Fruit fly (Drosophila melanogaster) whole organism, embryonic: ENCODE measurements around the gene CG34408.

Experiments used
- Atf6 ChIP-seq: fragments of 200-800 bp; sonication (Bioruptor generic); IDR thresholded peaks from 2 replicates; pipeline ENCODE4 v1.3.6; 2022; ENCODE audit warnings: missing biosample characterization, missing genetic modification characterization
- B-H1 ChIP-seq: fragments of 200-800 bp; sonication (Bioruptor generic); IDR thresholded peaks from 3 replicates; pipeline ENCODE4 v1.3.6; 2022; ENCODE audit warnings: missing biosample characterization, missing genetic modification characterization
- CG11695 ChIP-seq: fragments of 200-800 bp; sonication (Bioruptor generic); IDR thresholded peaks from 3 replicates; pipeline ENCODE4 v1.3.6; 2022; ENCODE audit warnings: missing biosample characterization, missing genetic modification characterization
- CG12236 ChIP-seq: fragments of 200-800 bp; sonication (Bioruptor generic); optimal IDR thresholded peaks from 2 replicates; lab custom pipeline; 2016; ENCODE audit warnings: missing biosample characterization, missing genetic modification characterization
- CG13296 ChIP-seq: fragments of 200-800 bp; sonication (Bioruptor generic); optimal IDR thresholded peaks from 3 replicates; lab custom pipeline; 2018; ENCODE audit warnings: missing biosample characterization, mild to moderate bottlenecking, missing genetic modification characterization
- CG15269 ChIP-seq: fragments of 200-800 bp; sonication (Bioruptor generic); optimal IDR thresholded peaks from 2 replicates; lab custom pipeline; 2018; ENCODE audit warnings: missing biosample characterization, mild to moderate bottlenecking, missing genetic modification characterization, moderate library complexity
- CG1647 ChIP-seq: fragments of 200-800 bp; sonication (Bioruptor generic); optimal IDR thresholded peaks from 3 replicates; lab custom pipeline; 2016; ENCODE audit warnings: missing biosample characterization, missing genetic modification characterization
- CG17361 ChIP-seq: fragments of 200-800 bp; sonication (Bioruptor generic); IDR thresholded peaks from 3 replicates; pipeline ENCODE4 v1.3.6; 2022; ENCODE audit warnings: missing biosample characterization, missing genetic modification characterization
- CG18262 ChIP-seq: fragments of 200-800 bp; optimal IDR thresholded peaks from 3 replicates; lab custom pipeline; 2019; ENCODE audit warnings: missing biosample characterization, mild to moderate bottlenecking, missing genetic modification characterization, moderate library complexity
- CG18599 ChIP-seq: fragments of 200-800 bp; sonication (Bioruptor generic); optimal IDR thresholded peaks from 3 replicates; lab custom pipeline; 2017; ENCODE audit warnings: missing biosample characterization, missing genetic modification characterization, mild to moderate bottlenecking, moderate library complexity, missing genetic modification reagents
- CG2120 ChIP-seq: fragments of 200-800 bp; sonication (Bioruptor generic); optimal IDR thresholded peaks from 3 replicates; lab custom pipeline; 2016; ENCODE audit warnings: missing biosample characterization, missing genetic modification characterization
- CG30431 ChIP-seq: fragments of 200-800 bp; sonication (Bioruptor generic); optimal IDR thresholded peaks from 2 replicates; lab custom pipeline; 2017; ENCODE audit warnings: missing biosample characterization, missing genetic modification characterization
- CG34376 ChIP-seq: fragments of 200-800 bp; sonication (Bioruptor generic); optimal IDR thresholded peaks from 2 replicates; lab custom pipeline; 2018; ENCODE audit warnings: missing biosample characterization, mild to moderate bottlenecking, missing genetic modification characterization
- CG3995 ChIP-seq: fragments of 200-800 bp; sonication (Bioruptor generic); optimal IDR thresholded peaks from 3 replicates; lab custom pipeline; 2016; ENCODE audit warnings: missing biosample characterization, missing genetic modification characterization
- CG4404 ChIP-seq: fragments of 200-800 bp; sonication (Bioruptor generic); IDR thresholded peaks from 2 replicates; pipeline ENCODE4 v1.3.6; 2022; ENCODE audit warnings: missing biosample characterization, missing genetic modification characterization
- CG4707 ChIP-seq: fragments of 200-800 bp; sonication (Bioruptor generic); optimal IDR thresholded peaks from 2 replicates; lab custom pipeline; 2018; ENCODE audit warnings: missing biosample characterization, mild to moderate bottlenecking, missing genetic modification characterization, moderate library complexity
- CG6175 ChIP-seq: fragments of 200-800 bp; sonication (Bioruptor generic); IDR thresholded peaks from 3 replicates; pipeline ENCODE4 v1.3.6; 2022; ENCODE audit warnings: missing biosample characterization, missing genetic modification characterization
- CG6254 ChIP-seq: fragments of 200-800 bp; sonication (Bioruptor generic); optimal IDR thresholded peaks from 3 replicates; lab custom pipeline; 2017; ENCODE audit warnings: mild to moderate bottlenecking, missing biosample characterization, missing genetic modification reagents, missing genetic modification characterization
- CG6683 ChIP-seq: fragments of 200-800 bp; sonication (Bioruptor generic); optimal IDR thresholded peaks from 2 replicates; lab custom pipeline; 2017; ENCODE audit warnings: missing biosample characterization, mild to moderate bottlenecking, missing genetic modification characterization, missing genetic modification reagents
- CG7786 ChIP-seq: fragments of 200-800 bp; sonication (Bioruptor generic); optimal IDR thresholded peaks from 2 replicates; lab custom pipeline; 2016; ENCODE audit warnings: missing biosample characterization, missing genetic modification characterization
- Chrac-16 ChIP-seq: fragments of 200-800 bp; sonication (Bioruptor generic); optimal IDR thresholded peaks from 3 replicates; lab custom pipeline; 2016; ENCODE audit warnings: missing biosample characterization, missing genetic modification characterization
- Dip3 ChIP-seq: fragments of 200-800 bp; sonication (Bioruptor generic); optimal IDR thresholded peaks from 3 replicates; lab custom pipeline; 2016; ENCODE audit warnings: missing biosample characterization, missing genetic modification characterization
- Dp ChIP-seq: fragments of 200-800 bp; sonication (Bioruptor generic); optimal IDR thresholded peaks from 2 replicates; lab custom pipeline; 2018; ENCODE audit warnings: missing biosample characterization, mild to moderate bottlenecking, missing genetic modification characterization, moderate library complexity
- E2f1 ChIP-seq: fragments of 200-800 bp; sonication (Bioruptor generic); IDR thresholded peaks from 2 replicates; pipeline ENCODE4 v1.3.6; 2022; ENCODE audit warnings: missing biosample characterization, missing genetic modification characterization
- E2f2 ChIP-seq: fragments of 200-800 bp; sonication (Bioruptor generic); IDR thresholded peaks from 2 replicates; pipeline ENCODE4 v1.3.6; 2022; ENCODE audit warnings: missing biosample characterization, missing genetic modification characterization
- Gsc ChIP-seq: fragments of 200-800 bp; sonication (Bioruptor generic); IDR thresholded peaks from 2 replicates; pipeline ENCODE4 v1.3.6; 2022; ENCODE audit warnings: missing biosample characterization, missing genetic modification characterization
- Gug ChIP-seq: fragments of 200-800 bp; sonication (Bioruptor generic); IDR thresholded peaks from 4 replicates; pipeline ENCODE4 v1.3.6; 2022; ENCODE audit warnings: missing biosample characterization, missing genetic modification characterization
- H15 ChIP-seq: fragments of 200-800 bp; sonication (Bioruptor generic); IDR thresholded peaks from 3 replicates; pipeline ENCODE4 v1.3.6; 2022; ENCODE audit warnings: missing biosample characterization, missing genetic modification characterization
- H2.0 ChIP-seq: fragments of 200-800 bp; sonication (Bioruptor generic); IDR thresholded peaks from 2 replicates; pipeline ENCODE4 v1.3.6; 2022; ENCODE audit warnings: missing biosample characterization, missing genetic modification characterization
- MTF-1 ChIP-seq: fragments of 200-800 bp; sonication (Bioruptor generic); optimal IDR thresholded peaks from 2 replicates; lab custom pipeline; 2018; ENCODE audit warnings: missing biosample characterization, mild to moderate bottlenecking, missing genetic modification characterization, borderline replicate concordance
- Max ChIP-seq: fragments of 200-800 bp; sonication (Bioruptor generic); optimal IDR thresholded peaks from 2 replicates; lab custom pipeline; 2016; ENCODE audit warnings: missing biosample characterization, mild to moderate bottlenecking, missing genetic modification characterization
- NC2β ChIP-seq: fragments of 200-800 bp; sonication (Bioruptor generic); optimal IDR thresholded peaks from 2 replicates; lab custom pipeline; 2016; ENCODE audit warnings: missing biosample characterization, missing genetic modification characterization
- Xbp1 ChIP-seq: fragments of 200-800 bp; sonication (Bioruptor generic); optimal IDR thresholded peaks from 3 replicates; lab custom pipeline; 2016; ENCODE audit warnings: missing biosample characterization, mild to moderate bottlenecking, missing genetic modification characterization
- al ChIP-seq: fragments of 200-800 bp; sonication (Bioruptor generic); IDR thresholded peaks from 2 replicates; pipeline ENCODE4 v1.3.6; 2022; ENCODE audit warnings: missing biosample characterization, missing genetic modification characterization
- bbx ChIP-seq: fragments of 200-800 bp; sonication (Bioruptor generic); IDR thresholded peaks from 2 replicates; pipeline ENCODE4 v1.3.6; 2022; ENCODE audit warnings: missing biosample characterization, missing genetic modification characterization; ENCODE audit not compliant: partially characterized antibody
- cg ChIP-seq: fragments of 200-800 bp; sonication (Bioruptor generic); optimal IDR thresholded peaks from 3 replicates; lab custom pipeline; 2019; ENCODE audit warnings: missing biosample characterization, mild to moderate bottlenecking, missing genetic modification characterization, moderate library complexity
- crc ChIP-seq: fragments of 200-800 bp; sonication (Bioruptor generic); optimal IDR thresholded peaks from 2 replicates; lab custom pipeline; 2016; ENCODE audit warnings: missing biosample characterization, missing genetic modification characterization
- fd64A ChIP-seq: fragments of 200-800 bp; sonication (Bioruptor generic); optimal IDR thresholded peaks from 3 replicates; lab custom pipeline; 2018; ENCODE audit warnings: missing biosample characterization, mild to moderate bottlenecking, missing genetic modification characterization
- gcm ChIP-seq: fragments of 200-800 bp; sonication (Bioruptor generic); optimal IDR thresholded peaks from 2 replicates; lab custom pipeline; 2019; ENCODE audit warnings: missing biosample characterization, mild to moderate bottlenecking, missing genetic modification characterization, moderate library complexity
- gfzf ChIP-seq: fragments of 200-800 bp; sonication (Bioruptor generic); optimal IDR thresholded peaks from 2 replicates; lab custom pipeline; 2016; ENCODE audit warnings: missing biosample characterization, mild to moderate bottlenecking, missing genetic modification characterization, moderate library complexity
- insv ChIP-seq, 2 experiments: fragments of 200-800 bp; sonication (Bioruptor generic); optimal IDR thresholded peaks; 3 replicates each; lab custom pipeline; 2016 to 2018; ENCODE audit warnings: missing biosample characterization in 2 of 2, missing genetic modification characterization in 2 of 2
- ken ChIP-seq: fragments of 200-800 bp; sonication (Bioruptor generic); IDR thresholded peaks from 3 replicates; pipeline ENCODE4 v1.3.6; 2022; ENCODE audit warnings: missing biosample characterization, missing genetic modification characterization
- lola ChIP-seq, 3 experiments: fragments of >200 bp in 2 of 3; fragments of 200-800 bp in 1 of 3; sonication (Bioruptor generic) in 1 of 3; optimal IDR thresholded peaks; 2 replicates each; lab custom pipeline; 2017 to 2019; ENCODE audit warnings: missing biosample characterization in 3 of 3, missing genetic modification characterization in 3 of 3, mild to moderate bottlenecking in 1 of 3, moderate library complexity in 1 of 3
- mam ChIP-seq: fragments of 200-800 bp; sonication (Bioruptor generic); optimal IDR thresholded peaks from 3 replicates; lab custom pipeline; 2016; ENCODE audit warnings: missing biosample characterization, missing genetic modification characterization
- nom ChIP-seq: fragments of 200-800 bp; sonication (Bioruptor generic); optimal IDR thresholded peaks from 2 replicates; lab custom pipeline; 2017; ENCODE audit warnings: missing biosample characterization, missing genetic modification characterization, mild to moderate bottlenecking, moderate library complexity, missing genetic modification reagents
- pros ChIP-seq: fragments of 200-800 bp; sonication (Bioruptor generic); optimal IDR thresholded peaks from 3 replicates; lab custom pipeline; 2019; ENCODE audit warnings: missing biosample characterization, mild to moderate bottlenecking, missing genetic modification characterization, moderate library complexity
- sisA ChIP-seq: fragments of 200-800 bp; sonication (Bioruptor generic); IDR thresholded peaks from 2 replicates; pipeline ENCODE4 v1.3.6; 2022; ENCODE audit warnings: missing biosample characterization, missing genetic modification characterization
- slp2 ChIP-seq: fragments of 200-800 bp; sonication (Bioruptor generic); optimal IDR thresholded peaks from 2 replicates; lab custom pipeline; 2016; ENCODE audit warnings: missing biosample characterization, missing genetic modification characterization
- unc-4 ChIP-seq: fragments of 200-800 bp; sonication (Bioruptor generic); IDR thresholded peaks from 2 replicates; pipeline ENCODE4 v1.3.6; 2022; ENCODE audit warnings: missing biosample characterization, missing genetic modification characterization; ENCODE audit not compliant: partially characterized antibody

The CG34408 gene

dm6 chrX:10184355-10185058, 35.4 kb upstream of the CG34408 start (continued):
- TF ChIP-seq H2.0 (GFP tag; lab: Robert Waterston, UW): peak; percentile 40; the same call in 1 of the 2 replicates
- no peak for TF ChIP-seq CG3995 (GFP tag; lab: Kevin White, UChicago)
- no peak for TF ChIP-seq CG17361 (GFP tag; lab: Robert Waterston, UW)
- no peak for TF ChIP-seq CG12236 (GFP tag; lab: Kevin White, UChicago)
- TF ChIP-seq NC2β (GFP tag; lab: Kevin White, UChicago): no peak
- no peak for TF ChIP-seq gfzf (GFP tag; lab: Kevin White, UChicago)
- TF ChIP-seq Xbp1 (GFP tag; lab: Kevin White, UChicago): peak; percentile 10
- no peak for TF ChIP-seq gcm (GFP tag; lab: Kevin White, UChicago)
- TF ChIP-seq CG6254 (GFP tag; lab: Kevin White, UChicago): no peak
- TF ChIP-seq Max: no peak
- TF ChIP-seq CG11695 (GFP tag; lab: Robert Waterston, UW): peak; percentile 60; the same call in 2 of the 3 replicates
- TF ChIP-seq H15 (GFP tag; lab: Robert Waterston, UW): 0 out of 3 replicates have a peak, but pooled peaks have one; percentile 15
- TF ChIP-seq Chrac-16 (GFP tag; lab: Kevin White, UChicago): no peak
- TF ChIP-seq Atf6 (GFP tag; lab: Robert Waterston, UW): peak; percentile 84
- TF ChIP-seq bbx (GFP tag; lab: Robert Waterston, UW): no peak
- no peak for TF ChIP-seq CG6683 (GFP tag; lab: Kevin White, UChicago)
- no peak for TF ChIP-seq lola (GFP tag; optimal IDR thresholded peaks at IDR 0.05; lab: Kevin White, UChicago)
- TF ChIP-seq nom (GFP tag; lab: Kevin White, UChicago): no peak
- TF ChIP-seq al: peak; percentile 52; the same call in 1 of the 2 replicates
- no peak for TF ChIP-seq MTF-1 (GFP tag; lab: Kevin White, UChicago)
- TF ChIP-seq Gug: peak; percentile 52; the same call in 1 of the 4 replicates
- TF ChIP-seq unc-4: no peak
- peak; percentile 60 for TF ChIP-seq E2f1 (GFP tag; lab: Robert Waterston, UW)
- TF ChIP-seq mam: peak; percentile 46
- TF ChIP-seq ken: 0 out of 3 replicates have a peak, but pooled peaks have one; percentile 17
- peak; percentile 19 for TF ChIP-seq CG7786 (GFP tag; lab: Kevin White, UChicago)
- no peak for TF ChIP-seq CG1647 (GFP tag; lab: Kevin White, UChicago)
- no peak for TF ChIP-seq insv (GFP tag; optimal IDR thresholded peaks at IDR 0.05; lab: Kevin White, UChicago)
- TF ChIP-seq fd64A: no peak
- TF ChIP-seq CG34376 (GFP tag; lab: Kevin White, UChicago): peak; percentile 21
- TF ChIP-seq CG13296 (GFP tag; lab: Kevin White, UChicago): peak; percentile 30
- no peak for TF ChIP-seq cg (GFP tag; lab: Kevin White, UChicago)
- TF ChIP-seq Dip3 (GFP tag; lab: Kevin White, UChicago): peak; percentile 42
- TF ChIP-seq B-H1: peak; percentile 39; the same call in 1 of the 3 replicates
- 0 out of 3 replicates have a peak, but pooled peaks have one; percentile 31 for TF ChIP-seq CG6175 (GFP tag; lab: Robert Waterston, UW)
- TF ChIP-seq CG18262 (tag; lab: Kevin White, UChicago): peak; percentile 1
- TF ChIP-seq crc (GFP tag; lab: Kevin White, UChicago): no peak
- no peak for TF ChIP-seq CG4707 (GFP tag; lab: Kevin White, UChicago)
- TF ChIP-seq Gsc (GFP tag; lab: Robert Waterston, UW): no peak
- no peak for TF ChIP-seq slp2 (GFP tag; lab: Kevin White, UChicago)
- TF ChIP-seq CG2120 (GFP tag; lab: Kevin White, UChicago): peak; percentile 81
- peak; percentile 25; the same call in 1 of the 2 replicates for TF ChIP-seq E2f2 (GFP tag; lab: Robert Waterston, UW)
- no peak for TF ChIP-seq Dp (GFP tag; lab: Kevin White, UChicago)
- no peak for TF ChIP-seq pros
- TF ChIP-seq CG18599 (GFP tag; lab: Kevin White, UChicago): peak; percentile 90
- TF ChIP-seq CG4404 (GFP tag; lab: Robert Waterston, UW): peak; percentile 51
- TF ChIP-seq CG15269: peak; percentile 40
- TF ChIP-seq sisA (GFP tag; lab: Robert Waterston, UW): peak; percentile 41
- no peak for TF ChIP-seq CG30431 (GFP tag; lab: Kevin White, UChicago)
